Worm (Caenorhabditis elegans) whole organism, L2 larva: ENCODE measurements around the gene H14N18.2.

Source experiments
- C34F6.9 ChIP-seq: fragments of 150-350 bp; optimal IDR thresholded peaks from 2 replicates; lab custom pipeline; 2014; ENCODE audit warnings: missing biosample characterization, missing genetic modification characterization
- F13H6.1 ChIP-seq: sonication (generic microtip); optimal IDR thresholded peaks from 2 replicates; lab custom pipeline; 2016; ENCODE audit warnings: missing genetic modification characterization, missing compliant biosample characterization
- R02D3.7 ChIP-seq: fragments of 150-350 bp; optimal IDR thresholded peaks from 2 replicates; lab custom pipeline; 2014; ENCODE audit warnings: missing biosample characterization, missing genetic modification characterization
- ZK546.5 ChIP-seq: sonication (generic microtip); optimal IDR thresholded peaks from 2 replicates; lab custom pipeline; 2017; ENCODE audit warnings: missing biosample characterization, missing genetic modification characterization
- alr-1 ChIP-seq: fragments of 150-350 bp; optimal IDR thresholded peaks from 2 replicates; lab custom pipeline; 2014; ENCODE audit warnings: missing biosample characterization, missing genetic modification characterization
- ama-1 ChIP-seq: fragments of 150-350 bp; optimal IDR thresholded peaks from 2 replicates; lab custom pipeline; 2018; ENCODE audit warnings: inconsistent platforms
- blmp-1 ChIP-seq: sonication (generic microtip); optimal IDR thresholded peaks from 2 replicates; lab custom pipeline; 2017; ENCODE audit warnings: missing genetic modification characterization, mild to moderate bottlenecking, missing compliant biosample characterization, antibody characterized with exemption, moderate library complexity; ENCODE audit not compliant: insufficient read depth
- ceh-16 ChIP-seq: fragments of 150-350 bp; optimal IDR thresholded peaks from 2 replicates; lab custom pipeline; 2014; ENCODE audit warnings: missing biosample characterization, missing genetic modification characterization
- ceh-82 ChIP-seq: fragments of 150-350 bp; optimal IDR thresholded peaks from 2 replicates; lab custom pipeline; 2014; ENCODE audit warnings: missing biosample characterization, missing genetic modification characterization
- crh-2 ChIP-seq: sonication (generic microtip); optimal IDR thresholded peaks from 2 replicates; lab custom pipeline; 2017; ENCODE audit warnings: missing biosample characterization, missing genetic modification characterization
- dmd-4 ChIP-seq: sonication (generic microtip); optimal IDR thresholded peaks from 2 replicates; lab custom pipeline; 2017; ENCODE audit warnings: missing biosample characterization, missing genetic modification characterization
- egl-27 ChIP-seq: sonication (generic microtip); optimal IDR thresholded peaks from 3 replicates; lab custom pipeline; 2017; ENCODE audit warnings: missing biosample characterization, missing genetic modification reagents, missing genetic modification characterization
- elt-1 ChIP-seq: fragments of 150-350 bp; optimal IDR thresholded peaks from 2 replicates; lab custom pipeline; 2014; ENCODE audit warnings: missing biosample characterization, missing genetic modification characterization
- elt-3 ChIP-seq: sonication (generic microtip); optimal IDR thresholded peaks from 2 replicates; lab custom pipeline; 2017; ENCODE audit warnings: missing biosample characterization, missing genetic modification characterization
- fos-1 ChIP-seq: fragments of 150-350 bp; optimal IDR thresholded peaks from 2 replicates; lab custom pipeline; 2014; ENCODE audit warnings: missing biosample characterization, missing genetic modification characterization
- gmeb-1 ChIP-seq: fragments of 150-350 bp; optimal IDR thresholded peaks from 2 replicates; lab custom pipeline; 2014; ENCODE audit warnings: missing biosample characterization, missing genetic modification characterization
- lin-11 ChIP-seq: fragments of 150-350 bp; sonication (generic microtip); optimal IDR thresholded peaks from 2 replicates; lab custom pipeline; 2014; ENCODE audit warnings: missing biosample characterization, missing genetic modification characterization, inconsistent platforms, mixed read lengths
- lin-13 ChIP-seq: fragments of 150-350 bp; optimal IDR thresholded peaks from 2 replicates; lab custom pipeline; 2014; ENCODE audit warnings: missing biosample characterization, missing genetic modification reagents, missing genetic modification characterization
- lin-39 ChIP-seq: fragments of 150-350 bp; optimal IDR thresholded peaks from 2 replicates; lab custom pipeline; 2014; ENCODE audit warnings: missing biosample characterization, missing genetic modification reagents, missing genetic modification characterization
- lsy-2 ChIP-seq, 2 experiments: fragments of 150-350 bp in 1 of 2; sonication (generic microtip) in 1 of 2; optimal IDR thresholded peaks; 2 replicates each; lab custom pipeline; 2014 to 2017; ENCODE audit warnings: missing biosample characterization in 2 of 2, missing genetic modification characterization in 2 of 2
- mdl-1 ChIP-seq, 2 experiments: fragments of 150-350 bp in 1 of 2; sonication (generic microtip) in 1 of 2; optimal IDR thresholded peaks; 2 replicates each; lab custom pipeline; 2017; ENCODE audit warnings: missing biosample characterization in 2 of 2, missing genetic modification characterization in 2 of 2
- nhr-11 ChIP-seq: fragments of 150-350 bp; optimal IDR thresholded peaks from 2 replicates; lab custom pipeline; 2014; ENCODE audit warnings: missing biosample characterization, missing genetic modification characterization
- nhr-12 ChIP-seq: fragments of 150-350 bp; optimal IDR thresholded peaks from 2 replicates; lab custom pipeline; 2014; ENCODE audit warnings: missing biosample characterization, missing genetic modification characterization
- nhr-129 ChIP-seq: fragments of 150-350 bp; optimal IDR thresholded peaks from 2 replicates; lab custom pipeline; 2014; ENCODE audit warnings: missing biosample characterization, missing genetic modification characterization
- nhr-21 ChIP-seq: fragments of 150-350 bp; optimal IDR thresholded peaks from 2 replicates; lab custom pipeline; 2014; ENCODE audit warnings: missing biosample characterization, missing genetic modification characterization
- nhr-237 ChIP-seq: fragments of 150-350 bp; optimal IDR thresholded peaks from 2 replicates; lab custom pipeline; 2014; ENCODE audit warnings: missing biosample characterization, missing genetic modification characterization
- nhr-25 ChIP-seq: fragments of 150-350 bp; sonication (generic microtip); optimal IDR thresholded peaks from 3 replicates; lab custom pipeline; 2014; ENCODE audit warnings: missing biosample characterization, missing genetic modification characterization
- nhr-6 ChIP-seq: fragments of 150-350 bp; optimal IDR thresholded peaks from 2 replicates; lab custom pipeline; 2014; ENCODE audit warnings: missing biosample characterization, missing genetic modification characterization
- nhr-77 ChIP-seq: fragments of 150-350 bp; optimal IDR thresholded peaks from 2 replicates; lab custom pipeline; 2014; ENCODE audit warnings: missing biosample characterization, missing genetic modification characterization
- peb-1 ChIP-seq: fragments of 150-350 bp; optimal IDR thresholded peaks from 2 replicates; lab custom pipeline; 2014; ENCODE audit warnings: missing biosample characterization, missing genetic modification characterization
- sem-4 ChIP-seq: fragments of 150-350 bp; optimal IDR thresholded peaks from 2 replicates; lab custom pipeline; 2014; ENCODE audit warnings: missing biosample characterization, missing genetic modification reagents, missing genetic modification characterization
- skn-1 ChIP-seq: sonication (generic microtip); optimal IDR thresholded peaks from 2 replicates; lab custom pipeline; 2017; ENCODE audit warnings: missing biosample characterization, missing genetic modification characterization
- sma-9 ChIP-seq, 2 experiments: fragments of 150-350 bp in 1 of 2; sonication (generic microtip) in 1 of 2; optimal IDR thresholded peaks; 2 replicates each; lab custom pipeline; 2014 to 2016; ENCODE audit warnings: missing genetic modification characterization in 2 of 2, mild to moderate bottlenecking in 1 of 2, missing biosample characterization in 1 of 2, missing compliant biosample characterization in 1 of 2, missing genetic modification reagents in 1 of 2, moderate library complexity in 1 of 2
- snpc-4 ChIP-seq: fragments of 150-350 bp; optimal IDR thresholded peaks from 2 replicates; lab custom pipeline; 2014; ENCODE audit warnings: missing biosample characterization, missing genetic modification characterization
- unc-55 ChIP-seq: fragments of 150-350 bp; sonication (generic microtip); optimal IDR thresholded peaks from 3 replicates; lab custom pipeline; 2014; ENCODE audit warnings: missing biosample characterization, missing genetic modification reagents, missing genetic modification characterization
- unc-62 ChIP-seq: fragments of 150-350 bp; optimal IDR thresholded peaks from 2 replicates; lab custom pipeline; 2014; ENCODE audit warnings: missing biosample characterization, missing genetic modification reagents, missing genetic modification characterization
- zag-1 ChIP-seq: fragments of 150-350 bp; optimal IDR thresholded peaks from 2 replicates; lab custom pipeline; 2014; ENCODE audit warnings: missing biosample characterization, missing genetic modification characterization
- ztf-1 ChIP-seq: fragments of 200-800 bp; sonication (Bioruptor generic); conservative IDR thresholded peaks from 2 replicates; pipeline ENCODE4 v1.3.6; 2022; ENCODE audit warnings: missing genetic modification characterization, missing compliant biosample characterization
- ztf-4 ChIP-seq: fragments of 150-350 bp; optimal IDR thresholded peaks from 2 replicates; lab custom pipeline; 2014; ENCODE audit warnings: missing biosample characterization, missing genetic modification characterization

Gene H14N18.2

DNA sequence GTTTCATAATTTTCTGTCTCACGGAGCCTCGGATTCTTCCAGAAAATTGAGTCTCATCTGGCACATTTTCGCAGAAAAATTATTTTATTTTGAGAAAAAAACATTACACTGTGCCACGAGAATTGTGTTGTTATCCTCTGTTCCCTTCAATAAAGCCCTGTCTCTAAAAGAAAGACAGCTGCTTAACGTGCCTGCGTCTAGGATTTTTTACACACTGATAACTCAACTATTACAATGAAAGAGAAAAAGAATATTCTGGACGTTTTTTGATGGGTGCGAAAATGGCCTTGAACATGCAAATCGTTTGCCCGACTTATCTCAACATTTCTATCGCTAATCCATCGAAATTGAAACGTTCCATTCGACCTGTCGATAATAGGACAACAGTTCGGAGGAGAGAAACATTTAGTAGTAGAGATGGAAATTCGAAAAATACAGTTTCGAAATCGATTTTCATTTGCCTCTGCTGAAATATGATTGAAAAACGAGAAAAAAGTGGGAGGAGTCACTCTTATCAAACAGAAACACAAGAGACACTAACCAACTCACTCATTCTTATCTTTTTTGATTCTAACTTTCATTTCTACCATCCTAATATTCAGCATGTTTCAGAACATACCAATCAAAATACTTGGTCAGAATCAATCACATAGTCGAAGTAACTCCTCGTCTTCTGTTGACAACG, 4.5 kb downstream of the H14N18.2 start:
- TF ChIP-seq dmd-4 (tag; lab: Kevin White, UChicago) (no peak), sem-4 (tag; lab: Kevin White, UChicago) (no peak), C34F6.9 (tag; lab: Kevin White, UChicago) (peak; percentile 47), ceh-16 (peak; percentile 48), skn-1 (tag; lab: Kevin White, UChicago) (no peak), F13H6.1 (peak; percentile 5), fos-1 (tag; lab: Kevin White, UChicago) (peak; percentile 62), nhr-25 (no peak), lsy-2 (tag; optimal IDR thresholded peaks at IDR 0.05; lab: Kevin White, UChicago) (peak in 1 of 2 experiments; percentile 10), nhr-12 (no peak), gmeb-1 (tag; lab: Kevin White, UChicago) (no peak), lin-39 (tag; lab: Kevin White, UChicago) (no peak), nhr-129 (tag; lab: Kevin White, UChicago) (peak; percentile 12), ama-1 (no peak), nhr-6 (tag; lab: Kevin White, UChicago) (peak; percentile 34), mdl-1 (tag; optimal IDR thresholded peaks at IDR 0.05; lab: Kevin White, UChicago) (no peak), alr-1 (tag; lab: Kevin White, UChicago) (no peak), nhr-237 (tag; lab: Kevin White, UChicago) (no peak)

- TF ChIP-seq zag-1 (tag; lab: Kevin White, UChicago) (no peak), ama-1 (peak; percentile 75)
These were observed 5.2 kb downstream of the H14N18.2 start for ce11 chrV:8937476-8938249.

DNA sequence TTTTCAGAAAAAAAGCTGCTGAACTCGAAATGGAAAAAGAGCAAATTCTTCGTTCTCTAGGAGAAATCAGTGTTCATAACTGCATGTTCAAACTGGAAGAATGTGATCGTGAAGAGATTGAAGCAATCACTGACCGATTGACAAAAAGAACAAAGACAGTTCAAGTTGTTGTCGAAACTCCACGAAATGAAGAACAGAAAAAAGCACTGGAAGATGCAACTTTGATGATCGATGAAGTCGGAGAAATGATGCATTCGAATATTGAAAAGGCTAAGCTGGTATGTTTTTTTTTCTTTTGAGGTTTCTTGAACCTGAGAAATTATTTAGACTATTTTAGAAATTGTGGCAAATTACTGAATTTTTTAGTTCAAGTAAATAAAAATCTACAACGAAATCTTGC, 6.0 kb downstream of the H14N18.2 start:
- TF ChIP-seq nhr-11 (no peak), ama-1 (peak; percentile 11)

DNA sequence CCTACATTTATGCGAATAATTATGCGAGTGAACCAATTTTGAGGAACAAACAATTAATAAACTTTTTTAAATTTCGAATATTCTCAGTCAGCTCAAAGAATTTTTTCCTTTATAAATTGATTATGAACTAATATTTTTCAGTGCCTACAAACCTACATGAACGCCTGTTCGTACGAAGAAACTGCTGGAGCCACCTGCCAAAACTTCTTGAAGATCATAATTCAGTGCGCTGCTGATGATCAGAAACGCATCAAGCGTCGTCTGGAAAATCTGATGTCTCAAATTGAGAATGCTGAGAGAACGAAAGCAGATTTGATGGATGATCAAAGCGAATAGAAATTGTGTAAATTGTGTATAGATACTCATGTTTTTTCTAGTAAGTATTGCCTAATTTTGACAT, 6.5 kb downstream of the H14N18.2 start:
- TF ChIP-seq nhr-129 (tag; lab: Kevin White, UChicago) = no peak
- TF ChIP-seq ZK546.5 (tag; lab: Kevin White, UChicago) = no peak
- TF ChIP-seq mdl-1 (tag; optimal IDR thresholded peaks at IDR 0.05; lab: Kevin White, UChicago) = no peak
- no peak for TF ChIP-seq dmd-4 (tag; lab: Kevin White, UChicago)
- no peak for TF ChIP-seq ama-1
- no peak for TF ChIP-seq nhr-6 (tag; lab: Kevin White, UChicago)
- TF ChIP-seq, all 48 proteins: peak for 0

- TF ChIP-seq C34F6.9 (tag; lab: Kevin White, UChicago) (peak; percentile 23), nhr-77 (tag; lab: Kevin White, UChicago) (no peak), snpc-4 (no peak), elt-3 (tag; lab: Kevin White, UChicago) (no peak), lin-39 (tag; lab: Kevin White, UChicago) (no peak), crh-2 (tag; lab: Kevin White, UChicago) (peak; percentile 58), ceh-82 (tag; lab: Kevin White, UChicago) (no peak), nhr-11 (no peak), lin-11 (no peak), ama-1 (peak; percentile 97), dmd-4 (tag; lab: Kevin White, UChicago) (no peak), nhr-21 (no peak), nhr-25 (no peak), nhr-237 (tag; lab: Kevin White, UChicago) (no peak), nhr-6 (tag; lab: Kevin White, UChicago) (no peak), ceh-16 (no peak), elt-1 (tag; lab: Kevin White, UChicago) (no peak), ztf-1 (GFP tag; lab: Robert Waterston, UW) (no peak), gmeb-1 (tag; lab: Kevin White, UChicago) (no peak), blmp-1 (no peak), skn-1 (tag; lab: Kevin White, UChicago) (no peak), ztf-4 (peak; percentile 85), R02D3.7 (tag; lab: Kevin White, UChicago) (no peak), lsy-2 (tag; optimal IDR thresholded peaks at IDR 0.05; lab: Kevin White, UChicago) (peak in 1 of 2 experiments; percentile 43), ZK546.5 (tag; lab: Kevin White, UChicago) (no peak), sma-9 (GFP tag; optimal IDR thresholded peaks at IDR 0.05; lab: Kevin White, UChicago) (no peak), sma-9 (tag; optimal IDR thresholded peaks at IDR 0.05; lab: Kevin White, UChicago) (no peak), unc-55 (no peak), egl-27 (no peak), unc-62 (GFP tag; lab: Kevin White, UChicago) (no peak), lin-13 (GFP tag; lab: Kevin White, UChicago) (peak; percentile 26), nhr-129 (tag; lab: Kevin White, UChicago) (peak; percentile 1), peb-1 (tag; lab: Kevin White, UChicago) (no peak), F13H6.1 (peak; percentile 33)
These were observed 7.1 kb downstream of the H14N18.2 start for ce11 chrV:8939424-8940065.
